Fruit fly (Drosophila melanogaster) whole organism: ENCODE results near the gene CG2120.

ENCODE experiments used
- Dll ChIP-seq: fragments of >200 bp; optimal IDR thresholded peaks from 2 replicates; lab custom pipeline; 2017
- pan ChIP-seq: fragments of >200 bp; optimal IDR thresholded peaks from 2 replicates; lab custom pipeline; 2017
- psq ChIP-seq: fragments of >200 bp; optimal IDR thresholded peaks from 2 replicates; lab custom pipeline; 2017

DNA sequence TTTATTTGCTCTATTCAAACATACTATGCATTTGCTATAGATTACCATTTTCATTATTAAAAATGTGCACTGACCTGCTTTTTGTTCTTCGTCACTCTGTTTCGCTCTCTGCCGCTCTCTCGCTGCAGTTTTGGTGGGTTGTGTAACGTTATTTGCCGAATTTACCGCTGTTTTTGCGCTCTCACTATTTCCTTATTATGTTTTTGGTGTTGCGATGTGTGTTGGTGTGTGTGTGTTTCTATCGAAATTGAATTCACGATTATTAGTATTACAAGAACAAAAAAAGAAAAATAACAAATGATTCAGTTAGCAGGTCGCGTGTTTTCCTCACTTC, 20.3 kb upstream of the CG2120 start:
- TF ChIP-seq pan, result no peak
- no peak for TF ChIP-seq psq (lab: Kevin White, UChicago)
- TF ChIP-seq Dll, result no peak
